Worm (Caenorhabditis elegans) whole organism, L4 larva: ENCODE measurements around the gene Y37A1A.2.
A peak's percentile ranks its signal among the peaks of the same experiment; 100 is the strongest.

ENCODE experiments used
- D1046.2 ChIP-seq: fragments of 200-800 bp; sonication (Bioruptor generic); IDR thresholded peaks from 2 replicates; pipeline ENCODE4 v1.3.6; 2022; ENCODE audit warnings: missing genetic modification characterization, missing compliant biosample characterization
- F10B5.3 ChIP-seq: sonication (generic microtip); optimal IDR thresholded peaks from 2 replicates; lab custom pipeline; 2016; ENCODE audit warnings: mild to moderate bottlenecking, missing genetic modification characterization, missing compliant biosample characterization
- F26F4.8 ChIP-seq: fragments of 200-800 bp; sonication (Bioruptor generic); conservative IDR thresholded peaks from 2 replicates; pipeline ENCODE4 v1.3.6; 2022; ENCODE audit warnings: missing genetic modification characterization, missing compliant biosample characterization
- F37D6.2 ChIP-seq: sonication (generic microtip); optimal IDR thresholded peaks from 2 replicates; lab custom pipeline; 2016; ENCODE audit warnings: mild to moderate bottlenecking, missing genetic modification characterization, missing compliant biosample characterization
- R02D3.7 ChIP-seq: fragments of 150-350 bp; sonication (generic microtip); optimal IDR thresholded peaks from 3 replicates; lab custom pipeline; 2014; ENCODE audit warnings: missing biosample characterization, missing genetic modification characterization
- T20F7.1 ChIP-seq: fragments of 200-800 bp; sonication (Bioruptor generic); optimal IDR thresholded peaks from 2 replicates; lab custom pipeline; 2018; ENCODE audit warnings: mild to moderate bottlenecking, missing genetic modification characterization, missing compliant biosample characterization
- T26A8.4 ChIP-seq: fragments of 200-800 bp; sonication (Bioruptor generic); IDR thresholded peaks from 2 replicates; pipeline ENCODE4 v1.3.6; 2022; ENCODE audit warnings: missing genetic modification characterization, missing compliant biosample characterization
- Y48G9A.11 ChIP-seq: fragments of 200-800 bp; sonication (Bioruptor generic); IDR thresholded peaks from 2 replicates; pipeline ENCODE4 v1.3.6; 2022; ENCODE audit warnings: missing genetic modification reagents, missing genetic modification characterization, missing compliant biosample characterization
- aha-1 ChIP-seq: fragments of 150-350 bp; peaks from one replicate; lab custom pipeline; 2014; ENCODE audit warnings: missing biosample characterization, missing genetic modification characterization
- aly-2 ChIP-seq: sonication (generic microtip); optimal IDR thresholded peaks from 2 replicates; lab custom pipeline; 2018; ENCODE audit warnings: missing biosample characterization, missing genetic modification characterization
- ceh-20 ChIP-seq: fragments of 200-800 bp; sonication (Bioruptor generic); IDR thresholded peaks from 2 replicates; pipeline ENCODE4 v1.3.6; 2022; ENCODE audit warnings: missing genetic modification reagents, missing genetic modification characterization, missing compliant biosample characterization
- ces-1 ChIP-seq: fragments of 150-350 bp; sonication (generic microtip); optimal IDR thresholded peaks from 4 replicates; lab custom pipeline; 2014; ENCODE audit warnings: missing biosample characterization, missing genetic modification reagents, missing genetic modification characterization
- cey-2 ChIP-seq: sonication (generic microtip); optimal IDR thresholded peaks from 3 replicates; lab custom pipeline; 2017; ENCODE audit warnings: missing genetic modification characterization, mild to moderate bottlenecking, missing compliant biosample characterization, antibody characterized with exemption, borderline replicate concordance; ENCODE audit not compliant: insufficient read depth
- daf-16 ChIP-seq, 3 experiments: sonication (generic microtip); optimal IDR thresholded peaks; 2 replicates each; lab custom pipeline; 2016 to 2017; ENCODE audit warnings: missing genetic modification characterization in 3 of 3, missing genetic modification reagents in 3 of 3, mild to moderate bottlenecking in 2 of 3, missing compliant biosample characterization in 2 of 3, missing biosample characterization in 1 of 3, moderate library complexity in 1 of 3
- dmd-6 ChIP-seq: fragments of 200-800 bp; sonication (Bioruptor generic); IDR thresholded peaks from 2 replicates; pipeline ENCODE4 v1.3.6; 2022; ENCODE audit warnings: missing genetic modification reagents, missing genetic modification characterization, missing compliant biosample characterization
- dmd-8 ChIP-seq: fragments of 200-800 bp; sonication (Bioruptor generic); IDR thresholded peaks from 2 replicates; pipeline ENCODE4 v1.3.6; 2022; ENCODE audit warnings: missing genetic modification characterization, missing compliant biosample characterization
- dmd-9 ChIP-seq: fragments of 200-800 bp; sonication (Bioruptor generic); IDR thresholded peaks from 2 replicates; pipeline ENCODE4 v1.3.6; 2022; ENCODE audit warnings: missing genetic modification reagents, missing genetic modification characterization, missing compliant biosample characterization
- dpl-1 ChIP-seq: fragments of 150-350 bp; optimal IDR thresholded peaks from 2 replicates; lab custom pipeline; 2014; ENCODE audit warnings: missing biosample characterization, missing genetic modification reagents, missing genetic modification characterization
- duxl-1 ChIP-seq: sonication (generic microtip); optimal IDR thresholded peaks from 2 replicates; lab custom pipeline; 2016; ENCODE audit warnings: mild to moderate bottlenecking, missing genetic modification characterization, moderate library complexity, missing compliant biosample characterization; ENCODE audit not compliant: poor library complexity
- dve-1 ChIP-seq: sonication (generic microtip); optimal IDR thresholded peaks from 2 replicates; lab custom pipeline; 2017; ENCODE audit warnings: antibody characterized with exemption, mild to moderate bottlenecking, missing genetic modification characterization, missing compliant biosample characterization; ENCODE audit not compliant: insufficient read depth
- hlh-11 ChIP-seq: fragments of 200-800 bp; sonication (Bioruptor generic); optimal IDR thresholded peaks from 2 replicates; lab custom pipeline; 2018; ENCODE audit warnings: mild to moderate bottlenecking, missing genetic modification characterization, missing compliant biosample characterization
- hlh-30 ChIP-seq: sonication (generic microtip); optimal IDR thresholded peaks from 2 replicates; lab custom pipeline; 2017; ENCODE audit warnings: antibody characterized with exemption, mild to moderate bottlenecking, missing genetic modification characterization, missing compliant biosample characterization; ENCODE audit not compliant: insufficient read depth
- hmg-1.1 ChIP-seq: fragments of 200-800 bp; sonication (Bioruptor generic); IDR thresholded peaks from 2 replicates; pipeline ENCODE4 v1.3.6; 2022; ENCODE audit warnings: missing genetic modification reagents, missing genetic modification characterization, missing compliant biosample characterization
- lin-13 ChIP-seq: fragments of 150-350 bp; optimal IDR thresholded peaks from 2 replicates; lab custom pipeline; 2014; ENCODE audit warnings: missing biosample characterization, missing genetic modification reagents, missing genetic modification characterization
- lin-29 ChIP-seq: fragments of 200-800 bp; sonication (Bioruptor generic); IDR thresholded peaks from 2 replicates; pipeline ENCODE4 v1.3.6; 2022; ENCODE audit warnings: missing genetic modification reagents, missing genetic modification characterization, missing compliant biosample characterization
- lin-38 ChIP-seq: fragments of 200-800 bp; sonication (Bioruptor generic); IDR thresholded peaks from 2 replicates; pipeline ENCODE4 v1.3.6; 2022; ENCODE audit warnings: missing genetic modification reagents, missing genetic modification characterization, missing compliant biosample characterization
- lsy-2 ChIP-seq, 2 experiments: fragments of 150-350 bp in 1 of 2; sonication (generic microtip) in 1 of 2; optimal IDR thresholded peaks; 2 replicates each; lab custom pipeline; 2014 to 2017; ENCODE audit warnings: missing biosample characterization in 2 of 2, missing genetic modification characterization in 2 of 2
- madf-9 ChIP-seq: fragments of 200-800 bp; sonication (Bioruptor generic); conservative IDR thresholded peaks from 2 replicates; pipeline ENCODE4 v1.3.6; 2022; ENCODE audit warnings: missing genetic modification reagents, missing genetic modification characterization, missing compliant biosample characterization
- mdl-1 ChIP-seq, 2 experiments: fragments of 150-350 bp in 1 of 2; sonication (generic microtip) in 1 of 2; optimal IDR thresholded peaks; 2 replicates each; lab custom pipeline; 2014 to 2017; ENCODE audit warnings: missing biosample characterization in 2 of 2, missing genetic modification characterization in 2 of 2
- mdt-29 ChIP-seq: fragments of 200-800 bp; sonication (Bioruptor generic); IDR thresholded peaks from 2 replicates; pipeline ENCODE4 v1.3.6; 2022; ENCODE audit warnings: missing genetic modification reagents, missing genetic modification characterization, missing compliant biosample characterization
- mes-2 ChIP-seq: sonication (generic microtip); optimal IDR thresholded peaks from 2 replicates; lab custom pipeline; 2016; ENCODE audit warnings: missing genotype, mild to moderate bottlenecking, missing genetic modification characterization, missing compliant biosample characterization; ENCODE audit not compliant: poor library complexity, severe bottlenecking
- nhr-102 ChIP-seq: sonication (generic microtip); optimal IDR thresholded peaks from 2 replicates; lab custom pipeline; 2016; ENCODE audit warnings: mild to moderate bottlenecking, missing genetic modification characterization, moderate library complexity, missing compliant biosample characterization
- nhr-11 ChIP-seq: fragments of 150-350 bp; optimal IDR thresholded peaks from 2 replicates; lab custom pipeline; 2014; ENCODE audit warnings: missing biosample characterization, missing genetic modification characterization
- nhr-237 ChIP-seq: sonication (generic microtip); optimal IDR thresholded peaks from 2 replicates; lab custom pipeline; 2017; ENCODE audit warnings: missing biosample characterization, missing genetic modification characterization
- nhr-25 ChIP-seq: sonication (generic microtip); optimal IDR thresholded peaks from 2 replicates; lab custom pipeline; 2017; ENCODE audit warnings: missing genetic modification characterization, mild to moderate bottlenecking, missing compliant biosample characterization, antibody characterized with exemption, moderate library complexity, borderline replicate concordance; ENCODE audit not compliant: insufficient read depth
- nhr-42 ChIP-seq: fragments of 200-800 bp; sonication (Bioruptor generic); IDR thresholded peaks from 2 replicates; pipeline ENCODE4 v1.3.6; 2022; ENCODE audit warnings: missing genetic modification characterization, missing compliant biosample characterization
- nhr-6 ChIP-seq: fragments of 150-350 bp; optimal IDR thresholded peaks from 2 replicates; lab custom pipeline; 2014; ENCODE audit warnings: missing biosample characterization, missing genetic modification characterization
- nhr-77 ChIP-seq: fragments of 150-350 bp; optimal IDR thresholded peaks from 2 replicates; lab custom pipeline; 2014; ENCODE audit warnings: missing biosample characterization, missing genetic modification characterization
- pha-4 ChIP-seq, 2 experiments: fragments of 150-350 bp in 1 of 2; fragments of 200-800 bp in 1 of 2; sonication (Bioruptor generic) in 1 of 2; IDR thresholded peaks in 1 of 2; optimal IDR thresholded peaks in 1 of 2; 2 replicates each; pipeline versions ENCODE4 v1.3.6 to Lab custom; 2014 to 2022; ENCODE audit warnings: missing genetic modification characterization in 2 of 2, missing genetic modification reagents in 2 of 2, missing biosample characterization in 1 of 2, missing compliant biosample characterization in 1 of 2
- php-3 ChIP-seq: fragments of 200-800 bp; sonication (Bioruptor generic); IDR thresholded peaks from 2 replicates; pipeline ENCODE4 v1.3.6; 2022; ENCODE audit warnings: missing genetic modification reagents, missing genetic modification characterization, missing compliant biosample characterization
- rbr-2 ChIP-seq: sonication (generic microtip); optimal IDR thresholded peaks from 2 replicates; lab custom pipeline; 2016; ENCODE audit warnings: missing genotype, missing genetic modification characterization, missing compliant biosample characterization
- snpc-1.2 ChIP-seq: fragments of 200-800 bp; sonication (Bioruptor generic); IDR thresholded peaks from 2 replicates; pipeline ENCODE4 v1.3.6; 2022; ENCODE audit warnings: missing genetic modification reagents, missing genetic modification characterization, missing compliant biosample characterization
- snpc-4 ChIP-seq: fragments of 150-350 bp; optimal IDR thresholded peaks from 2 replicates; lab custom pipeline; 2014; ENCODE audit warnings: missing biosample characterization, missing genetic modification characterization
- unc-130 ChIP-seq: sonication (generic microtip); optimal IDR thresholded peaks from 2 replicates; lab custom pipeline; 2016; ENCODE audit warnings: missing genetic modification reagents, missing genetic modification characterization, missing compliant biosample characterization
- vab-7 ChIP-seq: fragments of 200-800 bp; sonication (Bioruptor generic); IDR thresholded peaks from 2 replicates; pipeline ENCODE4 v1.3.6; 2022; ENCODE audit warnings: missing genetic modification reagents, missing genetic modification characterization, missing compliant biosample characterization
- zfp-2 ChIP-seq: sonication (generic microtip); optimal IDR thresholded peaks from 2 replicates; lab custom pipeline; 2016; ENCODE audit warnings: mild to moderate bottlenecking, missing genetic modification characterization, missing compliant biosample characterization
- ztf-7 ChIP-seq: fragments of 150-350 bp; optimal IDR thresholded peaks from 2 replicates; lab custom pipeline; 2014; ENCODE audit warnings: missing biosample characterization, missing genetic modification characterization

Gene Y37A1A.2

ce11 chrIV:13881754-13882275, 31.0 kb downstream of the Y37A1A.2 start, which contains the start of gene rpl-29:
rpl-29 (plus strand) TSS chrIV:13882225.
- peak; percentile 88 for TF ChIP-seq mdt-29 (GFP tag; lab: Robert Waterston, UW)
- TF ChIP-seq nhr-102 (tag; lab: Kevin White, UChicago): peak; percentile 57
- TF ChIP-seq hlh-11 (tag; lab: Kevin White, UChicago): peak; percentile 84
- TF ChIP-seq ztf-7 (tag; lab: Kevin White, UChicago): peak; percentile 90
- no peak for TF ChIP-seq daf-16 (GFP tag; optimal IDR thresholded peaks at IDR 0.05; lab: Kevin White, UChicago)
- TF ChIP-seq daf-16 (tag; optimal IDR thresholded peaks at IDR 0.05; lab: Kevin White, UChicago): peak; percentile 63
- TF ChIP-seq cey-2 (tag; lab: Kevin White, UChicago): no peak
- no peak for TF ChIP-seq F26F4.8 (GFP tag; lab: Robert Waterston, UW)
- peak; percentile 65 for TF ChIP-seq nhr-25 (tag; lab: Kevin White, UChicago)
- peak; percentile 82 for TF ChIP-seq hmg-1.1 (GFP tag; lab: Robert Waterston, UW)
- peak; percentile 90 for TF ChIP-seq hlh-30
- TF ChIP-seq zfp-2 (tag; lab: Kevin White, UChicago): no peak
- TF ChIP-seq F10B5.3: peak; percentile 27
- TF ChIP-seq D1046.2 (GFP tag; lab: Robert Waterston, UW): peak; percentile 100
- TF ChIP-seq rbr-2 (tag; lab: Kevin White, UChicago): peak; percentile 70
- TF ChIP-seq lin-29 (GFP tag; lab: Robert Waterston, UW): peak; percentile 45; the same call in 1 of the 2 replicates
- TF ChIP-seq dmd-9: peak; percentile 56; the same call in 1 of the 2 replicates
- TF ChIP-seq mdl-1 (tag; optimal IDR thresholded peaks at IDR 0.05; lab: Kevin White, UChicago): peak in 1 of 2 experiments; percentile 34
- no peak for TF ChIP-seq snpc-4
- peak; percentile 69 for TF ChIP-seq lin-38 (GFP tag; lab: Robert Waterston, UW)
- peak; percentile 78 for TF ChIP-seq T26A8.4 (GFP tag; lab: Robert Waterston, UW)
- TF ChIP-seq dmd-6 (GFP tag; lab: Robert Waterston, UW): peak; percentile 65
- TF ChIP-seq dpl-1 (GFP tag; lab: Kevin White, UChicago): peak; percentile 80
- peak; percentile 90 for TF ChIP-seq dve-1 (tag; lab: Kevin White, UChicago)
- TF ChIP-seq duxl-1 (tag; lab: Kevin White, UChicago): peak; percentile 68
- 0 out of 2 replicates have a peak, but pooled peaks have one; percentile 64 for TF ChIP-seq nhr-42 (GFP tag; lab: Robert Waterston, UW)
- TF ChIP-seq T20F7.1 (GFP tag; lab: Kevin White, UChicago): peak; percentile 61
- TF ChIP-seq ces-1 (GFP tag; lab: Kevin White, UChicago): no peak
- TF ChIP-seq lsy-2 (tag; optimal IDR thresholded peaks at IDR 0.05; lab: Kevin White, UChicago): peak; percentile 96 to 99
- TF ChIP-seq aha-1 (tag; lab: Kevin White, UChicago): peak; percentile 91
- peak; percentile 79 for TF ChIP-seq nhr-11 (tag; lab: Kevin White, UChicago)
- TF ChIP-seq pha-4 (GFP tag; IDR thresholded peaks at IDR 0.05; lab: Robert Waterston, UW): peak; percentile 65; the same call in 1 of the 2 replicates
- no peak for TF ChIP-seq pha-4 (tag; optimal IDR thresholded peaks at IDR 0.05; lab: Kevin White, UChicago)
- 0 out of 2 replicates have a peak, but pooled peaks have one; percentile 43 for TF ChIP-seq ceh-20 (GFP tag; lab: Robert Waterston, UW)
- TF ChIP-seq php-3: peak; percentile 57; the same call in 1 of the 2 replicates
- TF ChIP-seq nhr-6 (tag; lab: Kevin White, UChicago): peak; percentile 28
- no peak for TF ChIP-seq nhr-237 (tag; lab: Kevin White, UChicago)
- TF ChIP-seq F37D6.2 (tag; lab: Kevin White, UChicago): peak; percentile 22
- peak; percentile 42 for TF ChIP-seq Y48G9A.11 (GFP tag; lab: Robert Waterston, UW)
- peak; percentile 90 for TF ChIP-seq R02D3.7
- TF ChIP-seq mes-2 (tag; lab: Kevin White, UChicago): peak; percentile 89
- TF ChIP-seq nhr-77 (tag; lab: Kevin White, UChicago): peak; percentile 50
- no peak for TF ChIP-seq madf-9 (GFP tag; lab: Robert Waterston, UW)
- no peak for TF ChIP-seq dmd-8 (GFP tag; lab: Robert Waterston, UW)
- TF ChIP-seq snpc-1.2: peak; percentile 98
- TF ChIP-seq aly-2 (tag; lab: Kevin White, UChicago): no peak
- 0 out of 2 replicates have a peak, but pooled peaks have one; percentile 28 for TF ChIP-seq vab-7 (GFP tag; lab: Robert Waterston, UW)
- peak; percentile 57 for TF ChIP-seq lin-13 (GFP tag; lab: Kevin White, UChicago)
- TF ChIP-seq unc-130 (GFP tag; lab: Kevin White, UChicago): peak; percentile 64
